Worm (Caenorhabditis elegans) whole organism, L2 larva: Measurements from ENCODE around the gene F58B4.2.

ENCODE experiments used
- C34F6.9 ChIP-seq: fragments of 150-350 bp; optimal IDR thresholded peaks from 2 replicates; lab custom pipeline; 2014; ENCODE audit warnings: missing biosample characterization, missing genetic modification characterization
- F13H6.1 ChIP-seq: sonication (generic microtip); optimal IDR thresholded peaks from 2 replicates; lab custom pipeline; 2016; ENCODE audit warnings: missing genetic modification characterization, missing compliant biosample characterization
- R02D3.7 ChIP-seq: fragments of 150-350 bp; optimal IDR thresholded peaks from 2 replicates; lab custom pipeline; 2014; ENCODE audit warnings: missing biosample characterization, missing genetic modification characterization
- Y55F3AM.14 ChIP-seq: fragments of 200-800 bp; sonication (Bioruptor generic); optimal IDR thresholded peaks from 2 replicates; lab custom pipeline; 2018; ENCODE audit warnings: mild to moderate bottlenecking, missing genetic modification characterization, missing compliant biosample characterization
- alr-1 ChIP-seq: fragments of 150-350 bp; optimal IDR thresholded peaks from 2 replicates; lab custom pipeline; 2014; ENCODE audit warnings: missing biosample characterization, missing genetic modification characterization
- ama-1 ChIP-seq: fragments of 150-350 bp; optimal IDR thresholded peaks from 2 replicates; lab custom pipeline; 2018; ENCODE audit warnings: inconsistent platforms
- ceh-16 ChIP-seq: fragments of 150-350 bp; optimal IDR thresholded peaks from 2 replicates; lab custom pipeline; 2014; ENCODE audit warnings: missing biosample characterization, missing genetic modification characterization
- ceh-82 ChIP-seq: fragments of 150-350 bp; optimal IDR thresholded peaks from 2 replicates; lab custom pipeline; 2014; ENCODE audit warnings: missing biosample characterization, missing genetic modification characterization
- crh-2 ChIP-seq: sonication (generic microtip); optimal IDR thresholded peaks from 2 replicates; lab custom pipeline; 2017; ENCODE audit warnings: missing biosample characterization, missing genetic modification characterization
- dmd-4 ChIP-seq: sonication (generic microtip); optimal IDR thresholded peaks from 2 replicates; lab custom pipeline; 2017; ENCODE audit warnings: missing biosample characterization, missing genetic modification characterization
- egl-27 ChIP-seq: sonication (generic microtip); optimal IDR thresholded peaks from 3 replicates; lab custom pipeline; 2017; ENCODE audit warnings: missing biosample characterization, missing genetic modification reagents, missing genetic modification characterization
- elt-1 ChIP-seq: fragments of 150-350 bp; optimal IDR thresholded peaks from 2 replicates; lab custom pipeline; 2014; ENCODE audit warnings: missing biosample characterization, missing genetic modification characterization
- elt-3 ChIP-seq: sonication (generic microtip); optimal IDR thresholded peaks from 2 replicates; lab custom pipeline; 2017; ENCODE audit warnings: missing biosample characterization, missing genetic modification characterization
- fos-1 ChIP-seq: fragments of 150-350 bp; optimal IDR thresholded peaks from 2 replicates; lab custom pipeline; 2014; ENCODE audit warnings: missing biosample characterization, missing genetic modification characterization
- gmeb-1 ChIP-seq: fragments of 150-350 bp; optimal IDR thresholded peaks from 2 replicates; lab custom pipeline; 2014; ENCODE audit warnings: missing biosample characterization, missing genetic modification characterization
- lin-11 ChIP-seq: fragments of 150-350 bp; sonication (generic microtip); optimal IDR thresholded peaks from 2 replicates; lab custom pipeline; 2014; ENCODE audit warnings: missing biosample characterization, missing genetic modification characterization, inconsistent platforms, mixed read lengths
- lin-13 ChIP-seq: fragments of 150-350 bp; optimal IDR thresholded peaks from 2 replicates; lab custom pipeline; 2014; ENCODE audit warnings: missing biosample characterization, missing genetic modification reagents, missing genetic modification characterization
- lin-39 ChIP-seq: fragments of 150-350 bp; optimal IDR thresholded peaks from 2 replicates; lab custom pipeline; 2014; ENCODE audit warnings: missing biosample characterization, missing genetic modification reagents, missing genetic modification characterization
- lsy-2 ChIP-seq, 2 experiments: fragments of 150-350 bp in 1 of 2; sonication (generic microtip) in 1 of 2; optimal IDR thresholded peaks; 2 replicates each; lab custom pipeline; 2014 to 2017; ENCODE audit warnings: missing biosample characterization in 2 of 2, missing genetic modification characterization in 2 of 2
- mab-5 ChIP-seq: fragments of 150-350 bp; optimal IDR thresholded peaks from 2 replicates; lab custom pipeline; 2014; ENCODE audit warnings: missing biosample characterization, missing genetic modification characterization
- mbf-1 ChIP-seq: sonication (generic microtip); optimal IDR thresholded peaks from 2 replicates; lab custom pipeline; 2017; ENCODE audit warnings: missing biosample characterization, missing genetic modification characterization
- mdl-1 ChIP-seq, 2 experiments: fragments of 150-350 bp in 1 of 2; sonication (generic microtip) in 1 of 2; optimal IDR thresholded peaks; 2 replicates each; lab custom pipeline; 2017; ENCODE audit warnings: missing biosample characterization in 2 of 2, missing genetic modification characterization in 2 of 2
- nhr-11 ChIP-seq: fragments of 150-350 bp; optimal IDR thresholded peaks from 2 replicates; lab custom pipeline; 2014; ENCODE audit warnings: missing biosample characterization, missing genetic modification characterization
- nhr-12 ChIP-seq: fragments of 150-350 bp; optimal IDR thresholded peaks from 2 replicates; lab custom pipeline; 2014; ENCODE audit warnings: missing biosample characterization, missing genetic modification characterization
- nhr-129 ChIP-seq: fragments of 150-350 bp; optimal IDR thresholded peaks from 2 replicates; lab custom pipeline; 2014; ENCODE audit warnings: missing biosample characterization, missing genetic modification characterization
- nhr-21 ChIP-seq: fragments of 150-350 bp; optimal IDR thresholded peaks from 2 replicates; lab custom pipeline; 2014; ENCODE audit warnings: missing biosample characterization, missing genetic modification characterization
- nhr-25 ChIP-seq: fragments of 150-350 bp; sonication (generic microtip); optimal IDR thresholded peaks from 3 replicates; lab custom pipeline; 2014; ENCODE audit warnings: missing biosample characterization, missing genetic modification characterization
- nhr-6 ChIP-seq: fragments of 150-350 bp; optimal IDR thresholded peaks from 2 replicates; lab custom pipeline; 2014; ENCODE audit warnings: missing biosample characterization, missing genetic modification characterization
- nhr-77 ChIP-seq: fragments of 150-350 bp; optimal IDR thresholded peaks from 2 replicates; lab custom pipeline; 2014; ENCODE audit warnings: missing biosample characterization, missing genetic modification characterization
- peb-1 ChIP-seq: fragments of 150-350 bp; optimal IDR thresholded peaks from 2 replicates; lab custom pipeline; 2014; ENCODE audit warnings: missing biosample characterization, missing genetic modification characterization
- sem-4 ChIP-seq: fragments of 150-350 bp; optimal IDR thresholded peaks from 2 replicates; lab custom pipeline; 2014; ENCODE audit warnings: missing biosample characterization, missing genetic modification reagents, missing genetic modification characterization
- skn-1 ChIP-seq: sonication (generic microtip); optimal IDR thresholded peaks from 2 replicates; lab custom pipeline; 2017; ENCODE audit warnings: missing biosample characterization, missing genetic modification characterization
- sma-3 ChIP-seq: sonication (generic microtip); optimal IDR thresholded peaks from 2 replicates; lab custom pipeline; 2016; ENCODE audit warnings: missing genetic modification reagents, missing genetic modification characterization, missing compliant biosample characterization
- sma-9 ChIP-seq, 2 experiments: fragments of 150-350 bp in 1 of 2; sonication (generic microtip) in 1 of 2; optimal IDR thresholded peaks; 2 replicates each; lab custom pipeline; 2014 to 2016; ENCODE audit warnings: missing genetic modification characterization in 2 of 2, mild to moderate bottlenecking in 1 of 2, missing biosample characterization in 1 of 2, missing compliant biosample characterization in 1 of 2, missing genetic modification reagents in 1 of 2, moderate library complexity in 1 of 2
- snpc-4 ChIP-seq: fragments of 150-350 bp; optimal IDR thresholded peaks from 2 replicates; lab custom pipeline; 2014; ENCODE audit warnings: missing biosample characterization, missing genetic modification characterization
- unc-39 ChIP-seq: fragments of 150-350 bp; optimal IDR thresholded peaks from 2 replicates; lab custom pipeline; 2014; ENCODE audit warnings: missing biosample characterization, missing genetic modification characterization
- unc-55 ChIP-seq: fragments of 150-350 bp; sonication (generic microtip); optimal IDR thresholded peaks from 3 replicates; lab custom pipeline; 2014; ENCODE audit warnings: missing biosample characterization, missing genetic modification reagents, missing genetic modification characterization
- unc-62 ChIP-seq: fragments of 150-350 bp; optimal IDR thresholded peaks from 2 replicates; lab custom pipeline; 2014; ENCODE audit warnings: missing biosample characterization, missing genetic modification reagents, missing genetic modification characterization
- zag-1 ChIP-seq: fragments of 150-350 bp; optimal IDR thresholded peaks from 2 replicates; lab custom pipeline; 2014; ENCODE audit warnings: missing biosample characterization, missing genetic modification characterization
- ztf-1 ChIP-seq: fragments of 200-800 bp; sonication (Bioruptor generic); conservative IDR thresholded peaks from 2 replicates; pipeline ENCODE4 v1.3.6; 2022; ENCODE audit warnings: missing genetic modification characterization, missing compliant biosample characterization
- ztf-11 ChIP-seq: sonication (generic microtip); optimal IDR thresholded peaks from 2 replicates; lab custom pipeline; 2017; ENCODE audit warnings: missing biosample characterization, missing genetic modification characterization

F58B4.2 gene

DNA sequence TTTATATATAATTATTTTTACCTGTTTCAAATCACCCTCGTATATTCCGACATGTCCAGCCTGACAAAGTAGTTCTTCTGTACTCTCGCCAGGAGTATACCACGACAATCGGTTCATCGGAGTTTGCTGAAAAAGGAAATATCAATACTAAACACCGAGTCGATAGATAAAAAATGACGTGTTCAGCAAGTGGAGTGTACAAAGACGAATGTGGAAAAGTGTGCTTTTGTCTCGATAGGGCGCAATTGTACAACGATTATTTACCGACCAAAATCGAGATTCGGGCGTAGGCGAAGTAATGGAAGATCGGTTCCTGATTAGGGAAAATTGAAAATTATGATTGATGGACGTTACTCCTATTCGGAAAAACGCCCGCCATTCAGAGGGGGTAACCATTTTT lies 42.3 kb upstream of the F58B4.2 start, which contains the start of gene vps-36:
TSS of gene vps-36 (minus strand) at position 126 of the 400 bp plus-strand sequence.
- TF ChIP-seq sma-3 (no peak), nhr-129 (tag; lab: Kevin White, UChicago) (peak; percentile 18), dmd-4 (no peak), fos-1 (tag; lab: Kevin White, UChicago) (peak; percentile 68), ama-1 (lab: Kevin White, UChicago) (no peak), crh-2 (peak; percentile 27), elt-1 (no peak), sma-9 (GFP tag; optimal IDR thresholded peaks at IDR 0.05; lab: Kevin White, UChicago) (peak; percentile 42), sma-9 (tag; optimal IDR thresholded peaks at IDR 0.05; lab: Kevin White, UChicago) (no peak)
- TF ChIP-seq, all 48 proteins: peak for 4

DNA sequence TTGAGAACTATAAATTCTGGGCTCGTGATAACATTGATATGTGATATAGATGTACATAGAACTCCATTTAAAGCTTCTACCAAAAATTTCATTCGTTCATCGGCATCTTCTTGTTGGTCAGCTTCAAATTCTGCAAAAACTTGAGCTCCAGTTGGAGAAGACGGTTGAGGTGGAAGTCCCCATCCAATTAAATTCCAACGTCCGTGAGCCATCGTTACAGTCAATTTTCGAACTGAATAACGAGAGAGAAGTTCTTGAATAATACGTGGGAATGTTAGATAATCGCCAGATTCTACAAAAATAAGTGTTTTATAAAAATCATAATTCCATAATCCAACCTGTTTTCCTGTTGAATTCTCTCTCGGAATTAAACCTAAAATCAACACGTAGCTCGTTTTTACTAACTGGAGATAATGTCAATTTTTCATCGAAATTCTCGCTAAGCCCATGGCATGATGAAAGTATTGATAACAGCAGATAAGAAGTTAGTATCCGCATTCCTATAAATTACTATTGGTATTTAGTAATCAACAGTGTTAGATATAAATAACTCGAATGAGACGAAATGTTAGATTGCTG lies 40.1 kb upstream of the F58B4.2 start, which contains the start of gene pigt-1:
TSS of gene pigt-1 (minus strand) at position 500 of the 579 bp plus-strand sequence.
- TF ChIP-seq crh-2 (peak; percentile 10), nhr-11 (tag; lab: Kevin White, UChicago) (no peak), nhr-21 (tag; lab: Kevin White, UChicago) (no peak), zag-1 (no peak), unc-62 (GFP tag; lab: Kevin White, UChicago) (no peak), mdl-1 (tag; optimal IDR thresholded peaks at IDR 0.05; lab: Kevin White, UChicago) (no peak), nhr-129 (tag; lab: Kevin White, UChicago) (no peak), mab-5 (tag; lab: Kevin White, UChicago) (no peak), lin-39 (no peak), unc-55 (GFP tag; lab: Kevin White, UChicago) (no peak), nhr-6 (tag; lab: Kevin White, UChicago) (no peak), F13H6.1 (tag; lab: Kevin White, UChicago) (no peak), lsy-2 (tag; optimal IDR thresholded peaks at IDR 0.05; lab: Kevin White, UChicago) (peak in 1 of 2 experiments; percentile 29), lin-13 (GFP tag; lab: Kevin White, UChicago) (peak; percentile 14), unc-39 (tag; lab: Kevin White, UChicago) (no peak), elt-3 (tag; lab: Kevin White, UChicago) (no peak), nhr-25 (tag; lab: Kevin White, UChicago) (no peak), mbf-1 (no peak), nhr-77 (tag; lab: Kevin White, UChicago) (no peak), ama-1 (lab: Kevin White, UChicago) (no peak), Y55F3AM.14 (GFP tag; lab: Kevin White, UChicago) (peak; percentile 17), dmd-4 (no peak), snpc-4 (no peak), egl-27 (tag; lab: Kevin White, UChicago) (no peak), sem-4 (tag; lab: Kevin White, UChicago) (no peak), alr-1 (tag; lab: Kevin White, UChicago) (no peak), R02D3.7 (no peak), peb-1 (tag; lab: Kevin White, UChicago) (no peak), sma-9 (GFP tag; optimal IDR thresholded peaks at IDR 0.05; lab: Kevin White, UChicago) (peak; percentile 51), sma-9 (tag; optimal IDR thresholded peaks at IDR 0.05; lab: Kevin White, UChicago) (no peak), ceh-82 (tag; lab: Kevin White, UChicago) (no peak), ztf-11 (tag; lab: Kevin White, UChicago) (no peak), lin-11 (tag; lab: Kevin White, UChicago) (no peak), gmeb-1 (tag; lab: Kevin White, UChicago) (no peak), elt-1 (no peak), C34F6.9 (no peak), nhr-12 (tag; lab: Kevin White, UChicago) (no peak), ceh-16 (no peak), ztf-1 (GFP tag; lab: Robert Waterston, UW) (no peak), skn-1 (tag; lab: Kevin White, UChicago) (no peak)
